Fruit fly (Drosophila melanogaster) whole organism, prepupa: ENCODE results near the gene CG31883.

Experiments used
- CG10631 ChIP-seq: fragments of 200-800 bp; sonication (Bioruptor generic); optimal IDR thresholded peaks from 2 replicates; lab custom pipeline; 2016; ENCODE audit warnings: missing biosample characterization, missing genetic modification characterization
- CG11762 ChIP-seq: fragments of 200-800 bp; sonication (Bioruptor generic); optimal IDR thresholded peaks from 3 replicates; lab custom pipeline; 2016; ENCODE audit warnings: missing biosample characterization, missing genetic modification characterization; ENCODE audit not compliant: insufficient read depth
- CG3032 ChIP-seq: fragments of 200-800 bp; optimal IDR thresholded peaks from 2 replicates; lab custom pipeline; 2019; ENCODE audit warnings: missing biosample characterization, mild to moderate bottlenecking, missing genetic modification characterization, moderate library complexity
- CG34406 ChIP-seq: fragments of 200-800 bp; sonication (Bioruptor generic); optimal IDR thresholded peaks from 3 replicates; lab custom pipeline; 2016; ENCODE audit warnings: missing biosample characterization, missing genetic modification characterization
- CG9139 ChIP-seq: fragments of 200-800 bp; sonication (Bioruptor generic); optimal IDR thresholded peaks from 3 replicates; lab custom pipeline; 2017; ENCODE audit warnings: missing biosample characterization, mild to moderate bottlenecking, missing genetic modification characterization
- Ets21C ChIP-seq: fragments of 200-800 bp; sonication (Bioruptor generic); optimal IDR thresholded peaks from 3 replicates; lab custom pipeline; 2016; ENCODE audit warnings: missing biosample characterization, missing genetic modification characterization
- Gug ChIP-seq: fragments of 200-800 bp; sonication (Bioruptor generic); IDR thresholded peaks from 2 replicates; pipeline ENCODE4 v1.3.6; 2022; ENCODE audit warnings: missing biosample characterization, missing genetic modification characterization
- Sox102F ChIP-seq: fragments of 200-800 bp; sonication (Bioruptor generic); optimal IDR thresholded peaks from 2 replicates; lab custom pipeline; 2016; ENCODE audit warnings: missing biosample characterization, mild to moderate bottlenecking, missing genetic modification characterization
- fd85E ChIP-seq: fragments of 200-800 bp; sonication (Bioruptor generic); optimal IDR thresholded peaks from 3 replicates; lab custom pipeline; 2016; ENCODE audit warnings: missing biosample characterization, missing genetic modification characterization
- lz ChIP-seq: fragments of 200-800 bp; sonication (Bioruptor generic); optimal IDR thresholded peaks from 3 replicates; lab custom pipeline; 2016; ENCODE audit warnings: missing biosample characterization, missing genetic modification characterization
- ss ChIP-seq, 2 experiments: fragments of 200-800 bp; sonication (Bioruptor generic); optimal IDR thresholded peaks; 2 replicates in 1 of 2; 3 replicates in 1 of 2; lab custom pipeline; 2017 to 2018; ENCODE audit warnings: mild to moderate bottlenecking in 2 of 2, missing biosample characterization in 2 of 2, missing genetic modification characterization in 2 of 2, moderate library complexity in 1 of 2
- vri ChIP-seq: fragments of 200-800 bp; sonication (Bioruptor generic); optimal IDR thresholded peaks from 3 replicates; lab custom pipeline; 2016; ENCODE audit warnings: missing biosample characterization, mild to moderate bottlenecking, missing genetic modification characterization

dm6 chr2L:9526518-9526917, 1.8 kb upstream of the CG31883 start:
- TF ChIP-seq Sox102F (GFP tag; lab: Kevin White, UChicago): no peak
- TF ChIP-seq Ets21C: no peak
- TF ChIP-seq Gug: no peak
- TF ChIP-seq ss (GFP tag; optimal IDR thresholded peaks at IDR 0.05; lab: Kevin White, UChicago): no peak
- TF ChIP-seq lz: no peak
- TF ChIP-seq CG11762 (GFP tag; lab: Kevin White, UChicago): no peak
- no peak for TF ChIP-seq CG34406 (GFP tag; lab: Kevin White, UChicago)
- no peak for TF ChIP-seq CG10631 (GFP tag; lab: Kevin White, UChicago)
- no peak for TF ChIP-seq CG3032 (tag; lab: Kevin White, UChicago)
- TF ChIP-seq CG9139 (GFP tag; lab: Kevin White, UChicago): no peak
- no peak for TF ChIP-seq vri (GFP tag; lab: Kevin White, UChicago)
- no peak for TF ChIP-seq fd85E
